Worm (Caenorhabditis elegans): Measurements from ENCODE around the gene T04F8.8.
A peak's percentile ranks its signal among the peaks of the same experiment; 100 is the strongest.

The T04F8.8 gene

DNA sequence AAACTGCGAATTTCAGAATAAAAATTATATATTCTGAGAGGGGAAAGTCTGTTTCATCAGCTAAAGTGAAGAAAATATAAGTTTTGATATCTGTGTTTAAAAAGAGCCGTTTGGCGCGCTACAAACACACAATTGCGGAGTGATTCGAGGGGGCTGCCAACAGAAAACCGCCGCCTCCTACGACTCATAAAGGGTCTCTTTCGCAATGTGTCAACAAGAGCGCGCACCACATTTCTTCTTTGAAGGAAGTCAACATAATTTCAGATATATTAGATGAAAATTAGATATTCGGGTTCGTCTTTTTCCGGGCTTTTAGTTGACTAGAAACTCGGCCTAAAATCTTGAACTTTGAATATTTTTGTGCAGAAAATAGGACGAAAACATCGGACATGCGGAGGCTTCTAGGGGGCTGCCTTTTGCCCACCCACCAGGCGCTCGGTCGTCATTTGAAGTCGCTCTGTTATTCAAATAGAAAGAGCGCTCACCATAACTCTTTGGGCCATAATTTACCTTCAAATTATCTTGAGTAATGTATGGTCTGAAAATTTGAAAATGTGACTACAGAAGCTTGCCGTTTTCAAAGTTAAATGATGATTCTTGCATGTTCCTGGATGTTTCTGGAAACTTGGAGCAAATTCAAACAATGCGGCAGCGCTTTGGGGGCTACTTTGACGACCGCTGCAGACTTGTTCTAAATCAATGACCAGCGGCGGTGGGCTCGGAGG lies 41.3 kb upstream of the T04F8.8 start (continued):
- TF ChIP-seq dmd-6 (GFP tag; IDR thresholded peaks at IDR 0.05) (peak; percentile 83), ztf-11 (tag; optimal IDR thresholded peaks at IDR 0.05) (no peak), daf-19 (GFP tag; conservative IDR thresholded peaks at IDR 0.05) (peak; percentile 92), daf-12 (tag; optimal IDR thresholded peaks at IDR 0.05) (no peak), nhr-25 (tag; optimal IDR thresholded peaks at IDR 0.05; ENCODE audit: borderline replicate concordance, insufficient read depth) (peak; percentile 94), T20F7.1 (GFP tag; optimal IDR thresholded peaks at IDR 0.05) (peak; percentile 90), ces-1 (GFP tag; optimal IDR thresholded peaks at IDR 0.05) (no peak), lin-13 (GFP tag; optimal IDR thresholded peaks at IDR 0.05) (peak; percentile 61), aly-2 (tag; optimal IDR thresholded peaks at IDR 0.05) (no peak), snpc-1.2 (GFP tag; IDR thresholded peaks at IDR 0.05) (no peak), nhr-48 (tag; optimal IDR thresholded peaks at IDR 0.05) (peak; percentile 94), nhr-6 (tag; optimal IDR thresholded peaks at IDR 0.05) (peak; percentile 84), zfp-2 (tag; optimal IDR thresholded peaks at IDR 0.05) (peak; percentile 73), set-16 (GFP tag; IDR thresholded peaks at IDR 0.05) (peak; percentile 76), jun-1 (tag; optimal IDR thresholded peaks at IDR 0.05) (peak; percentile 74), zag-1 (tag; optimal IDR thresholded peaks at IDR 0.05) (peak; percentile 82), pha-4 (GFP tag; IDR thresholded peaks at IDR 0.05) (peak; percentile 91), pha-4 (tag; optimal IDR thresholded peaks at IDR 0.05) (no peak), mdt-29 (GFP tag; IDR thresholded peaks at IDR 0.05) (peak; percentile 94), aha-1 (tag) (peak; percentile 98), ceh-20 (GFP tag; IDR thresholded peaks at IDR 0.05) (peak; percentile 97), mep-1 (tag; optimal IDR thresholded peaks at IDR 0.05) (peak; percentile 97), nhr-237 (tag; optimal IDR thresholded peaks at IDR 0.05) (peak; percentile 76), ceh-62 (tag; optimal IDR thresholded peaks at IDR 0.05) (no peak), lim-7 (GFP tag; IDR thresholded peaks at IDR 0.05) (peak; percentile 48), nhr-41 (GFP tag; IDR thresholded peaks at IDR 0.05) (no peak), snpc-4 (tag; optimal IDR thresholded peaks at IDR 0.05) (no peak), daf-8 (GFP tag; IDR thresholded peaks at IDR 0.05) (peak; percentile 91), unc-39 (tag; optimal IDR thresholded peaks at IDR 0.05) (no peak), ceh-82 (tag; optimal IDR thresholded peaks at IDR 0.05) (no peak), egl-27 (tag; optimal IDR thresholded peaks at IDR 0.05) (no peak), zip-11 (GFP tag; IDR thresholded peaks at IDR 0.05) (no peak), zip-2 (tag; optimal IDR thresholded peaks at IDR 0.05) (peak; percentile 47), nhr-11 (tag; optimal IDR thresholded peaks at IDR 0.05) (peak; percentile 65), ZK337.2 (GFP tag; IDR thresholded peaks at IDR 0.05) (no peak), dmd-9 (GFP tag; IDR thresholded peaks at IDR 0.05) (peak; percentile 56; the same call in 1 of the 2 replicates), dve-1 (tag; optimal IDR thresholded peaks at IDR 0.05; ENCODE audit: insufficient read depth) (peak; percentile 77), ctbp-1 (GFP tag; IDR thresholded peaks at IDR 0.05) (peak; percentile 90), tag-97 (GFP tag; IDR thresholded peaks at IDR 0.05) (0 out of 2 replicates have a peak, but pooled peaks have one; percentile 42), skn-1 (tag; optimal IDR thresholded peaks at IDR 0.05) (no peak), lin-38 (GFP tag; IDR thresholded peaks at IDR 0.05) (peak; percentile 79), zfp-3 (GFP tag; conservative IDR thresholded peaks at IDR 0.05) (peak; percentile 93), unc-62 (GFP tag; optimal IDR thresholded peaks at IDR 0.05 in 1 of 2) (peak; percentile 76 to 97), unc-62 (tag; optimal IDR thresholded peaks at IDR 0.05) (no peak), lin-1 (GFP tag; IDR thresholded peaks at IDR 0.05) (peak; percentile 69; the same call in 1 of the 2 replicates), lin-29 (GFP tag; IDR thresholded peaks at IDR 0.05) (peak; percentile 92), dpl-1 (GFP tag; optimal IDR thresholded peaks at IDR 0.05) (peak; percentile 72), nhr-102 (tag; optimal IDR thresholded peaks at IDR 0.05) (peak; percentile 96), ceh-32 (tag; optimal IDR thresholded peaks at IDR 0.05; ENCODE audit: poor library complexity) (peak; percentile 66), tra-1 (GFP tag; IDR thresholded peaks at IDR 0.05) (peak; percentile 96), F10B5.3 (tag; optimal IDR thresholded peaks at IDR 0.05) (peak; percentile 78)
